Fruit fly (Drosophila melanogaster): Measurements from ENCODE around the gene CG42835.

DNA sequence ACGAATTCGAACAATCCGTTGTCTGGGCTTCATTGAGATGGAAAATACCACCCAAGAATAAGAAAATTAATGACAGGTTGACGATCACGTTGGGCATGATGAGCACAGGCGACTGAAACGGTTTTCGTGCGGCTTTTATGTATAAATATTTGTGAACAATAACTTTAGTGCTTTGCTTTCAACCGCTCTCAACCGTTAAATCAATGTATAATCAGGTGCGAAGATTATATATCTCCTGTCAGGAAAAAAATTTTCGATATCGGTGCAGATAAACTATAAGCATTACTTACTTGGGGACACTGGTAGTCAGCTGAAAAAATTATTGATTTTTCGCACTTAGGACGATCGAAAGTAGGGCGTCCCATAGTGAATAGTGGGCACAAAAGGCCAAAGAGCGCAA, 15.4 kb upstream of the CG42835 start, which contains the start of gene CG42823:
- TF ChIP-seq h (optimal IDR thresholded peaks at IDR 0.05), result no peak
- TF ChIP-seq Sin3A (optimal IDR thresholded peaks at IDR 0.05), result no peak
- TF ChIP-seq insv (optimal IDR thresholded peaks at IDR 0.05), result no peak
